Fruit fly (Drosophila melanogaster): ENCODE data around the gene DIP-beta.

- no peak for TF ChIP-seq Snoo (tag; optimal IDR thresholded peaks at IDR 0.05)
- TF ChIP-seq CG15710 (tag; optimal IDR thresholded peaks at IDR 0.05) = no peak
- TF ChIP-seq Ets98B (GFP tag; IDR thresholded peaks at IDR 0.05) = no peak
- no peak for TF ChIP-seq CG8301 (tag; optimal IDR thresholded peaks at IDR 0.05)
- TF ChIP-seq CG17806 (tag; optimal IDR thresholded peaks at IDR 0.05) = no peak
- no peak for TF ChIP-seq gl (tag; optimal IDR thresholded peaks at IDR 0.05)
- TF ChIP-seq Pif1A (GFP tag; optimal IDR thresholded peaks at IDR 0.05) = no peak
- no peak for TF ChIP-seq CG14655 (GFP tag; optimal IDR thresholded peaks at IDR 0.05)
- no peak for TF ChIP-seq fd96Ca (GFP tag; IDR thresholded peaks at IDR 0.05)
- no peak for TF ChIP-seq CG13204 (GFP tag; optimal IDR thresholded peaks at IDR 0.05)
- no peak for TF ChIP-seq CG10348 (GFP tag; IDR thresholded peaks at IDR 0.05)
- TF ChIP-seq Pif1B (GFP tag; optimal IDR thresholded peaks at IDR 0.05) = no peak
Observed at dm6 chrX:21429156-21429555, 28.4 kb downstream of the DIP-beta start, which contains the start of gene CG10918.

Measured in whole organism, pupa.